Fruit fly (Drosophila melanogaster): Measurements from ENCODE around the gene Got2.

Got2 gene

DNA sequence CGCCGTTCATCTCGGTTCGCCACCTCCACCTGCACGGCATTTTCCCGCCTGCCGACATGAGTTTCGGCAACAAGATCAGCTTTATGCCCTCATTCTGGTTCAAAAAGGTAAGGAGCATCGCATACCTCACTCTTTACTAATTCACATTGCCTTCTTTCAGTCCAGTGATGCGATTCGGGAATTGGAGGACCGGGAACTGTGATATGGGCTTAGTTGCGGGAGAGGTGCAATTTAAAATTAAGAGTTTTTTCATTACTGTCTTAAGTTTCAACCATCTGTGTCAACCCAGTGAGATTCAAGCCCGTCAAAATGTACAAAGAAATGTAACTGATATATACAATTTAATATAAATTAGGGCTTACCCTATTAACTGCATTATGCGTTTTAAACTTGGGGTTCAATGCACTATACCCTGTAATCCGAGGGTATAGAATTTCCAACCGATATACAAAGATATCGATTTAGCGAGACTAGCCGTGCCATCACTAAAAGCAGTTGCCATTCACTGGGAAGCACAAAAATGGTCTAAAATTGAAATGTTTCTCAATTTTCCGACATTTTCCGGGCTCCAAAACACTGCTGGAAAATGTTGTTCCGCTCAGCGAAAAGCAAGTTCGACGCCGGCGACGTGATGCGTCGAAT is 5.7 kb downstream of the Got2 start, which contains the start of gene CG7289 (continued):
- TF ChIP-seq CG1603 (tag; optimal IDR thresholded peaks at IDR 0.05) (peak; percentile 25), tin (GFP tag; optimal IDR thresholded peaks at IDR 0.05) (peak; percentile 8), HLH4C (GFP tag; IDR thresholded peaks at IDR 0.05; ENCODE audit: partially characterized antibody) (peak; percentile 57; the same call in 2 of the 3 replicates), MBD-R2 (GFP tag; IDR thresholded peaks at IDR 0.05) (peak; percentile 77), pan (optimal IDR thresholded peaks at IDR 0.05) (peak in 1 of 2 experiments; percentile 28), pan (GFP tag; optimal IDR thresholded peaks at IDR 0.05 in 1 of 2, IDR thresholded peaks at IDR 0.05 in 1 of 2) (peak in 1 of 2 experiments; percentile 34), gfzf (GFP tag; optimal IDR thresholded peaks at IDR 0.05) (peak; percentile 12), bbx (GFP tag; IDR thresholded peaks at IDR 0.05; ENCODE audit: partially characterized antibody) (peak; percentile 49), hbn (GFP tag; IDR thresholded peaks at IDR 0.05; ENCODE audit: partially characterized antibody) (peak; percentile 38; the same call in 1 of the 2 replicates), CG15011 (GFP tag; optimal IDR thresholded peaks at IDR 0.05) (no peak), amos (GFP tag; IDR thresholded peaks at IDR 0.05; ENCODE audit: partially characterized antibody) (peak; percentile 64), corto (GFP tag; optimal IDR thresholded peaks at IDR 0.05) (no peak), row (GFP tag; IDR thresholded peaks at IDR 0.05) (peak; percentile 70), phol (tag; optimal IDR thresholded peaks at IDR 0.05) (peak; percentile 15), en (GFP tag; optimal IDR thresholded peaks at IDR 0.05) (no peak), CG14667 (GFP tag; IDR thresholded peaks at IDR 0.05) (no peak), CG7786 (GFP tag; optimal IDR thresholded peaks at IDR 0.05) (peak; percentile 20), CG2678 (tag; optimal IDR thresholded peaks at IDR 0.05) (no peak), CG9932 (GFP tag; IDR thresholded peaks at IDR 0.05) (peak; percentile 48; the same call in 1 of the 2 replicates), Med (GFP tag) (peak; percentile 42), lilli (GFP tag; optimal IDR thresholded peaks at IDR 0.05) (peak; percentile 38), slbo (GFP tag; IDR thresholded peaks at IDR 0.05) (peak; percentile 40; the same call in 1 of the 2 replicates), D19B (GFP tag; optimal IDR thresholded peaks at IDR 0.05) (peak; percentile 99), Ets97D (GFP tag; optimal IDR thresholded peaks at IDR 0.05) (peak; percentile 14), Dref (GFP tag; IDR thresholded peaks at IDR 0.05) (peak; percentile 75), CG6683 (GFP tag; optimal IDR thresholded peaks at IDR 0.05) (no peak), CG6791 (GFP tag; IDR thresholded peaks at IDR 0.05; ENCODE audit: partially characterized antibody) (peak; percentile 81), Stat92E (GFP tag; optimal IDR thresholded peaks at IDR 0.05) (no peak), vnd (GFP tag; IDR thresholded peaks at IDR 0.05; ENCODE audit: partially characterized antibody) (peak; percentile 11; the same call in 1 of the 3 replicates), knrl (GFP tag; IDR thresholded peaks at IDR 0.05; ENCODE audit: partially characterized antibody) (peak; percentile 54; the same call in 2 of the 3 replicates), E2f2 (GFP tag; IDR thresholded peaks at IDR 0.05) (peak; percentile 42; the same call in 1 of the 2 replicates), hb (GFP tag; IDR thresholded peaks at IDR 0.05; ENCODE audit: partially characterized antibody) (peak; percentile 54; the same call in 1 of the 3 replicates), trem (tag; optimal IDR thresholded peaks at IDR 0.05) (peak; percentile 4), CG4854 (GFP tag; optimal IDR thresholded peaks at IDR 0.05) (no peak), Xbp1 (GFP tag; optimal IDR thresholded peaks at IDR 0.05) (peak; percentile 25), Usf (GFP tag; optimal IDR thresholded peaks at IDR 0.05) (no peak), CG4282 (GFP tag; optimal IDR thresholded peaks at IDR 0.05) (no peak), CG4617 (GFP tag; optimal IDR thresholded peaks at IDR 0.05; ENCODE audit: borderline replicate concordance) (peak; percentile 94), Opbp (GFP tag; IDR thresholded peaks at IDR 0.05; ENCODE audit: partially characterized antibody) (peak; percentile 71; the same call in 2 of the 3 replicates), ATbp (GFP tag; optimal IDR thresholded peaks at IDR 0.05) (no peak), CG34224 (GFP tag; IDR thresholded peaks at IDR 0.05; ENCODE audit: partially characterized antibody) (peak; percentile 52), Doc3 (GFP tag; IDR thresholded peaks at IDR 0.05; ENCODE audit: partially characterized antibody) (peak; percentile 48), CG16813 (GFP tag; IDR thresholded peaks at IDR 0.05; ENCODE audit: partially characterized antibody) (peak; percentile 59), HmgZ (tag; optimal IDR thresholded peaks at IDR 0.05) (peak; percentile 22), Dip2 (GFP tag; IDR thresholded peaks at IDR 0.05) (no peak), sug (tag; optimal IDR thresholded peaks at IDR 0.05) (peak; percentile 17), NfI (GFP tag; optimal IDR thresholded peaks at IDR 0.05) (no peak)

Measured in whole organism, embryonic.